Worm (Caenorhabditis elegans): Measurements from ENCODE around the gene twk-14.
A peak's percentile ranks its signal among the peaks of the same experiment; 100 is the strongest.

The twk-14 gene

ce11 chrV:12415656-12416055 is 20.1 kb upstream of the twk-14 start, which contains the start of gene cdr-2:
Gene cdr-2 (minus strand): TSS chrV:12415709.
- TF ChIP-seq rpc-1 (optimal IDR thresholded peaks at IDR 0.05) (no peak), rpc-1 (tag; optimal IDR thresholded peaks at IDR 0.05) (no peak), nhr-80 (tag; optimal IDR thresholded peaks at IDR 0.05) (peak; percentile 73), cebp-1 (GFP tag; IDR thresholded peaks at IDR 0.05) (peak; percentile 47; the same call in 1 of the 2 replicates), cebp-1 (tag; optimal IDR thresholded peaks at IDR 0.05) (no peak), nfya-2 (GFP tag; IDR thresholded peaks at IDR 0.05) (no peak), Y95B8A.8 (GFP tag; IDR thresholded peaks at IDR 0.05) (no peak), mel-28 (tag; optimal IDR thresholded peaks at IDR 0.05; ENCODE audit: borderline replicate concordance) (no peak), somi-1 (GFP tag; optimal IDR thresholded peaks at IDR 0.05) (no peak)

ce11 chrV:12414362-12414761 is 18.9 kb upstream of the twk-14 start:
- no peak for TF ChIP-seq tbx-9 (tag; optimal IDR thresholded peaks at IDR 0.05; ENCODE audit: borderline replicate concordance)
- TF ChIP-seq nhr-80 (tag; optimal IDR thresholded peaks at IDR 0.05), result peak; percentile 0

ce11 chrV:12413651-12414114 is 18.2 kb upstream of the twk-14 start, which contains the start of gene cdr-6:
Gene cdr-6 (minus strand): TSS chrV:12413701.
- TF ChIP-seq hmg-1.2 (GFP tag; IDR thresholded peaks at IDR 0.05) (peak; percentile 44; the same call in 1 of the 2 replicates), nhr-179 (tag; optimal IDR thresholded peaks at IDR 0.05) (no peak), ceh-79 (tag; optimal IDR thresholded peaks at IDR 0.05) (no peak), nhr-80 (tag; optimal IDR thresholded peaks at IDR 0.05) (peak; percentile 15), C17E4.6 (GFP tag; IDR thresholded peaks at IDR 0.05) (no peak)

ce11 chrV:12412321-12412720 is 16.8 kb upstream of the twk-14 start:
- TF ChIP-seq madf-10 (tag; optimal IDR thresholded peaks at IDR 0.05) (no peak), akir-1 (GFP tag; optimal IDR thresholded peaks at IDR 0.05) (no peak), madf-3 (GFP tag; IDR thresholded peaks at IDR 0.05) (no peak), lag-1 (GFP tag; IDR thresholded peaks at IDR 0.05) (no peak), T07F8.4 (tag; optimal IDR thresholded peaks at IDR 0.05) (no peak), atf-7 (tag; optimal IDR thresholded peaks at IDR 0.05) (no peak), ceh-91 (GFP tag; IDR thresholded peaks at IDR 0.05) (no peak), mes-4 (tag; optimal IDR thresholded peaks at IDR 0.05) (no peak), ceh-58 (GFP tag; IDR thresholded peaks at IDR 0.05) (no peak), egrh-3 (GFP tag; IDR thresholded peaks at IDR 0.05) (no peak), ceh-40 (GFP tag; IDR thresholded peaks at IDR 0.05) (no peak), repo-1 (tag; optimal IDR thresholded peaks at IDR 0.05) (no peak), hmg-1.2 (GFP tag; IDR thresholded peaks at IDR 0.05) (no peak)

- TF ChIP-seq Y56A3A.18 (GFP tag; IDR thresholded peaks at IDR 0.05) (no peak), tbx-9 (tag; optimal IDR thresholded peaks at IDR 0.05; ENCODE audit: borderline replicate concordance) (no peak), attf-5 (GFP tag; optimal IDR thresholded peaks at IDR 0.05) (no peak), ztf-28 (GFP tag; IDR thresholded peaks at IDR 0.05) (no peak), aptf-2 (GFP tag; conservative IDR thresholded peaks at IDR 0.05) (no peak), mel-28 (tag; optimal IDR thresholded peaks at IDR 0.05; ENCODE audit: borderline replicate concordance) (no peak), ztf-22 (GFP tag; optimal IDR thresholded peaks at IDR 0.05) (no peak), egrh-3 (GFP tag; IDR thresholded peaks at IDR 0.05) (no peak)
Measured at ce11 chrV:12411909-12412308, 16.4 kb upstream of the twk-14 start, which contains the start of gene cdr-7. Gene cdr-7 (minus strand): TSS chrV:12412113.

Measured in whole organism, young adult.